Fruit fly (Drosophila melanogaster): ENCODE results near the gene CG18530.

dm6 chr3R:12681275-12681674 lies 48.1 kb downstream of the CG18530 start, which contains the start of gene Cyp313a4:
- TF ChIP-seq h (optimal IDR thresholded peaks at IDR 0.05) = no peak
- no peak for TF ChIP-seq Myc (optimal IDR thresholded peaks at IDR 0.05)
- TF ChIP-seq ttk (optimal IDR thresholded peaks at IDR 0.05) = no peak
